Worm (Caenorhabditis elegans) whole organism, mixed stage, embryonic: ENCODE data around the gene C11H1.9.

Source experiments
- bed-3 ChIP-seq: fragments of 200-800 bp; sonication (Bioruptor generic); optimal IDR thresholded peaks from 3 replicates; lab custom pipeline; 2018; ENCODE audit warnings: mild to moderate bottlenecking, missing genetic modification characterization, moderate library complexity, missing compliant biosample characterization
- blmp-1 ChIP-seq: fragments of 150-350 bp; optimal IDR thresholded peaks from 2 replicates; lab custom pipeline; 2014; ENCODE audit warnings: missing biosample characterization, missing genetic modification characterization
- ceh-39 ChIP-seq: fragments of 150-350 bp; optimal IDR thresholded peaks from 2 replicates; lab custom pipeline; 2014; ENCODE audit warnings: missing biosample characterization, missing genetic modification characterization
- ceh-43 ChIP-seq: fragments of 200-800 bp; sonication (Bioruptor generic); optimal IDR thresholded peaks from 2 replicates; lab custom pipeline; 2018; ENCODE audit warnings: mild to moderate bottlenecking, missing genetic modification characterization, moderate library complexity, missing compliant biosample characterization
- ceh-83 ChIP-seq: fragments of 200-800 bp; sonication (Bioruptor generic); optimal IDR thresholded peaks from 2 replicates; lab custom pipeline; 2018; ENCODE audit warnings: mild to moderate bottlenecking, missing genetic modification characterization, missing compliant biosample characterization
- ces-1 ChIP-seq: fragments of 150-350 bp; optimal IDR thresholded peaks from 2 replicates; lab custom pipeline; 2014; ENCODE audit warnings: missing biosample characterization, missing genetic modification reagents, missing genetic modification characterization
- elt-1 ChIP-seq: sonication (generic microtip); optimal IDR thresholded peaks from 2 replicates; lab custom pipeline; 2017; ENCODE audit warnings: missing genetic modification characterization, mild to moderate bottlenecking, missing compliant biosample characterization, antibody characterized with exemption, moderate library complexity, borderline replicate concordance; ENCODE audit not compliant: insufficient read depth
- elt-3 ChIP-seq: fragments of 150-350 bp; optimal IDR thresholded peaks from 2 replicates; lab custom pipeline; 2014; ENCODE audit warnings: missing biosample characterization, missing genetic modification characterization
- flh-1 ChIP-seq: fragments of 200-800 bp; sonication (Bioruptor generic); optimal IDR thresholded peaks from 2 replicates; lab custom pipeline; 2018; ENCODE audit warnings: mild to moderate bottlenecking, missing genetic modification characterization, moderate library complexity, missing compliant biosample characterization
- hlh-1 ChIP-seq: fragments of 150-350 bp; optimal IDR thresholded peaks from 2 replicates; lab custom pipeline; 2014; ENCODE audit warnings: missing biosample characterization, missing genetic modification reagents, missing genetic modification characterization
- lin-13 ChIP-seq: fragments of 150-350 bp; optimal IDR thresholded peaks from 2 replicates; lab custom pipeline; 2014; ENCODE audit warnings: missing biosample characterization, missing genetic modification characterization
- lin-32 ChIP-seq: fragments of 200-800 bp; sonication (Bioruptor generic); optimal IDR thresholded peaks from 2 replicates; lab custom pipeline; 2018; ENCODE audit warnings: mild to moderate bottlenecking, missing genetic modification characterization, missing compliant biosample characterization
- mab-5 ChIP-seq: fragments of 150-350 bp; optimal IDR thresholded peaks from 2 replicates; lab custom pipeline; 2014; ENCODE audit warnings: missing biosample characterization, missing genetic modification characterization
- mep-1 ChIP-seq: fragments of 150-350 bp; optimal IDR thresholded peaks from 2 replicates; lab custom pipeline; 2017; ENCODE audit warnings: missing biosample characterization, missing genetic modification reagents, missing genetic modification characterization, inconsistent platforms
- mls-2 ChIP-seq: sonication (generic microtip); optimal IDR thresholded peaks from 2 replicates; lab custom pipeline; 2016; ENCODE audit warnings: mild to moderate bottlenecking, missing genetic modification characterization, moderate library complexity, missing compliant biosample characterization
- nhr-2 ChIP-seq: fragments of 150-350 bp; optimal IDR thresholded peaks from 2 replicates; lab custom pipeline; 2014; ENCODE audit warnings: missing biosample characterization, missing genetic modification characterization
- nhr-28 ChIP-seq: fragments of 150-350 bp; optimal IDR thresholded peaks from 2 replicates; lab custom pipeline; 2014; ENCODE audit warnings: missing biosample characterization, missing genetic modification characterization
- nhr-76 ChIP-seq: sonication (generic microtip); optimal IDR thresholded peaks from 2 replicates; lab custom pipeline; 2017; ENCODE audit warnings: missing biosample characterization, missing genetic modification characterization
- pha-4 ChIP-seq: fragments of 150-350 bp; optimal IDR thresholded peaks from 2 replicates; lab custom pipeline; 2018; ENCODE audit warnings: missing biosample characterization, missing genetic modification reagents, missing genetic modification characterization
- sem-2 ChIP-seq: fragments of 200-800 bp; sonication (Bioruptor generic); optimal IDR thresholded peaks from 2 replicates; lab custom pipeline; 2018; ENCODE audit warnings: mild to moderate bottlenecking, missing genetic modification characterization, missing compliant biosample characterization
- snpc-4 ChIP-seq: fragments of 150-350 bp; optimal IDR thresholded peaks from 2 replicates; lab custom pipeline; 2014; ENCODE audit warnings: missing biosample characterization, missing genetic modification characterization
- unc-120 ChIP-seq: sonication (generic microtip); optimal IDR thresholded peaks from 2 replicates; lab custom pipeline; 2017; ENCODE audit warnings: missing genetic modification characterization, missing compliant biosample characterization; ENCODE audit not compliant: poor library complexity, severe bottlenecking
- unc-39 ChIP-seq: fragments of 150-350 bp; optimal IDR thresholded peaks from 2 replicates; lab custom pipeline; 2014; ENCODE audit warnings: missing biosample characterization, missing genetic modification characterization
- unc-62 ChIP-seq: fragments of 150-350 bp; optimal IDR thresholded peaks from 2 replicates; lab custom pipeline; 2014; ENCODE audit warnings: missing biosample characterization, missing genetic modification reagents, missing genetic modification characterization
- zip-8 ChIP-seq: fragments of 150-350 bp; optimal IDR thresholded peaks from 2 replicates; lab custom pipeline; 2014; ENCODE audit warnings: missing biosample characterization, missing genetic modification characterization

The C11H1.9 gene

DNA sequence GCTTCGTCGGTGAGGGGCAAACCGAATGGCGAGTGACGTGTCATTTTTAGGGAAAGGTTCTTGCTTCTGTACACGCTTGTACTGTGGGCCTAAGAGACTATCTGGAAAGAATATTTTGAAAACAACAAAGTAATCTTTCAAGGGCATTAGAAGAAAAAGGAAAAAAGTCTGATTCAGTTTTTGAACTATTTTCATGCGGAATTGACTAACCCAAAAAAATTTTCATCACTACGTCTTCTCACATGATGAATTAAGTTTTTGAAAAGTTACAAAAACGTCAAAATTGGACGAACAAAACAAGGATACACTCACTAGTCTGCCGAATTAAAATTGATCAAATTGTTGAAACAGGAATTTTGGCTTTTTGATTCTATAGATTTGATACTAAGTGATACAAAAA, at the start of gene C11H1.9:
C11H1.9 (minus strand) TSS at position 101 of the 400 bp plus-strand sequence.
- TF ChIP-seq flh-1: no peak
- no peak for TF ChIP-seq lin-32 (GFP tag; lab: Kevin White, UChicago)
- TF ChIP-seq unc-62 (GFP tag; lab: Kevin White, UChicago): no peak
- TF ChIP-seq lin-13 (tag; lab: Kevin White, UChicago): no peak
- TF ChIP-seq mab-5: no peak
- TF ChIP-seq ceh-43 (GFP tag; lab: Kevin White, UChicago): no peak
- TF ChIP-seq ces-1 (GFP tag; lab: Kevin White, UChicago): no peak
- no peak for TF ChIP-seq sem-2 (GFP tag; lab: Kevin White, UChicago)

ce11 chrX:14366081-14366480, 45.9 kb upstream of the C11H1.9 start:
- TF ChIP-seq zip-8 (tag; lab: Kevin White, UChicago): peak; percentile 95
- TF ChIP-seq mep-1 (tag; lab: Kevin White, UChicago): no peak
- TF ChIP-seq, all 35 proteins: peak for 1

DNA sequence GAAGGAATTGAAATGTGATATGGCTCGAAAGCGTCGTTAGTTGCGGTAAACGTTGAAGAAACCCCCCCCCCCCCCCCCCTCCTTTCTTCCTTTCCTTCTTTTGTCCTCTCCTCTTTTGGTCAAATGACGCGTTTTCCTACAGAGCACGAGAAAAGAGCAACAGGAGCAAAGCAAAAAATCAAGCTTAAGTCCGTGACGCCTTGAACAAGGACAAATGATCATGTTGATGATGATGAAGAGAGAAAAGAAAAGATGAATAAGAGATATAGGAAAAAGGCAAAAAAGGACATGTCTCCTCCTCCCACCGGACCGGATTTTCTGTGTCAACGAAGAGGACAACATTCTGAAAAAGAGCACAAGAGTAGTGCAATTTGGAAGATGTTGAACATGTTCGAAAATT, 39.4 kb upstream of the C11H1.9 start:
- no peak for TF ChIP-seq mls-2 (tag; lab: Kevin White, UChicago)
- TF ChIP-seq flh-1: no peak
- TF ChIP-seq unc-39 (tag; lab: Kevin White, UChicago): no peak
- no peak for TF ChIP-seq unc-62 (GFP tag; lab: Kevin White, UChicago)
- no peak for TF ChIP-seq lin-32 (GFP tag; lab: Kevin White, UChicago)
- TF ChIP-seq ceh-39 (tag; lab: Kevin White, UChicago): no peak
- TF ChIP-seq snpc-4 (tag; lab: Kevin White, UChicago): no peak
- TF ChIP-seq elt-3 (tag; lab: Kevin White, UChicago): no peak
- no peak for TF ChIP-seq ceh-43 (GFP tag; lab: Kevin White, UChicago)
- no peak for TF ChIP-seq nhr-76 (tag; lab: Kevin White, UChicago)
- no peak for TF ChIP-seq bed-3 (GFP tag; lab: Kevin White, UChicago)
- no peak for TF ChIP-seq unc-120 (tag; lab: Kevin White, UChicago)
- no peak for TF ChIP-seq mab-5

DNA sequence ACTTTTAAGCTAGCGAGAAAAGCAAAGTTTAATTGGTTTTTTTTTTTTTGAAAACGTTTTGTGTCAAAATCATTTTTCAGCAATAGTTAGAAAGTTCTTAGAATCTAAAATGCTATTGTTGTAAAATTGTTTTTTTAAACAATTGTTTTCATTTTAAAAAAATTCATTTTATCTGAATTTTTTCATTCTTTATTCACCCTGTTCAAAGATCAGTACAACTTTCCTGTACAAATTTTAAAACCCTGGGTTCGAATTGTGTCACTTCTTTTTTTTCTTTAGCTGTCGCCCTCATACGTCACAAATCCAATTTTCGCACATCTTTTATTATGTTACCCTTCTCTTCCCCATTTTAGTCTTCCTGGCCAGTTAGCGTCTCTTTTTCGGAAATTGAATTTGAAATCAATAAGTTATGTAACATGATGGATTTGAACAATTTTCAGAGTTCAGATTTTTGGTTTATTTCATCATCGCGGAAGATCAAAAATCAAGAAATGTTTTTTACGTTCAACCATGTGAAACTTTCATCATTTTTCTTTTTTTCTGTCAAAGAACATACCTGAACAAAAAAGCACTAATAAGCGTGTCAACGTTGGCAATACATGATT, 36.6 kb upstream of the C11H1.9 start:
- peak; percentile 99 for TF ChIP-seq ces-1 (GFP tag; lab: Kevin White, UChicago)
- TF ChIP-seq lin-32 (GFP tag; lab: Kevin White, UChicago): no peak

- TF ChIP-seq ceh-83 (GFP tag; lab: Kevin White, UChicago) (no peak), elt-3 (tag; lab: Kevin White, UChicago) (no peak), zip-8 (tag; lab: Kevin White, UChicago) (no peak), nhr-28 (tag; lab: Kevin White, UChicago) (no peak), hlh-1 (tag; lab: Kevin White, UChicago) (no peak), blmp-1 (tag; lab: Kevin White, UChicago) (no peak), mep-1 (tag; lab: Kevin White, UChicago) (no peak)
- TF ChIP-seq, all 35 proteins: peak for 0
Observed at ce11 chrX:14355034-14355433, 34.8 kb upstream of the C11H1.9 start.

- TF ChIP-seq ces-1 (GFP tag; lab: Kevin White, UChicago): peak; percentile 36
- no peak for TF ChIP-seq elt-3 (tag; lab: Kevin White, UChicago)
- TF ChIP-seq unc-120 (tag; lab: Kevin White, UChicago): peak; percentile 29
- TF ChIP-seq ceh-39 (tag; lab: Kevin White, UChicago): no peak
Observed at ce11 chrX:14349690-14350168, 29.5 kb upstream of the C11H1.9 start, which contains the start of gene wdr-5.2. Gene wdr-5.2, plus strand, starts transcription at chrX:14350118.

DNA sequence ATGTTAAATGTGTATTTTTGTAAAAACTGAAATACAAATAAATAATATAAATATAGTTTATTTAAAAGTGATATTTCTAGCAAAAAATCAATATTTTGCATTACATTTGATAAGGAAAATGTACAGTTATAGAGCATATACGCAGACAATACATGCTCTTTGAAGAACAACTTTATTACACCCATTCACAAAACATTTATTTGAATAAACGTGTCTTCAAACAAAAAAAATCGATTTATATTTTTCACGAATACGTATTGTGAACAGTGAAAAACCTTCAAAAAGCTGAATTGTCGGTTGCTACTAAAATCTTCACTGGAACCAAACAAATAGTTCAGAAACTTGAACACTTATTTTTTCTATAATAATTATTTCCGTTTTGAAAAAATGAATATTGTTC, 27.4 kb upstream of the C11H1.9 start, which contains the start of gene K04G11.3:
K04G11.3 (minus strand) TSS at position 101 of the 400 bp plus-strand sequence.
- TF ChIP-seq sem-2 (GFP tag; lab: Kevin White, UChicago) (no peak), elt-1 (tag; lab: Kevin White, UChicago) (no peak), ceh-43 (GFP tag; lab: Kevin White, UChicago) (no peak), unc-120 (tag; lab: Kevin White, UChicago) (no peak), nhr-28 (tag; lab: Kevin White, UChicago) (no peak), nhr-76 (tag; lab: Kevin White, UChicago) (no peak), pha-4 (tag; lab: Kevin White, UChicago) (no peak), bed-3 (GFP tag; lab: Kevin White, UChicago) (no peak), elt-3 (tag; lab: Kevin White, UChicago) (no peak), ceh-83 (GFP tag; lab: Kevin White, UChicago) (no peak), ceh-39 (tag; lab: Kevin White, UChicago) (no peak), unc-39 (tag; lab: Kevin White, UChicago) (no peak), zip-8 (tag; lab: Kevin White, UChicago) (no peak), nhr-2 (no peak), blmp-1 (tag; lab: Kevin White, UChicago) (no peak), snpc-4 (tag; lab: Kevin White, UChicago) (no peak), hlh-1 (tag; lab: Kevin White, UChicago) (no peak)
